ENCODE assay signal across 1 fruit fly cellular context in genomic region chr3R:24295556-24296465, dm6.
TF ChIP-seq lines count a peak whose summit lies in the region.

No protein-coding gene starts in this region.

TF ChIP-seq in whole organism, embryonic, 481 proteins besides CTCF, POLR2A, EP300 and RAD21 (continued from another document and continues in another):
- no peak for TF ChIP-seq pita (GFP tag; optimal IDR thresholded peaks at IDR 0.05; lab: Kevin White, UChicago)
- TF ChIP-seq Ptx1 (GFP tag; IDR thresholded peaks at IDR 0.05; lab: Robert Waterston, UW), result peak; percentile 85
- TF ChIP-seq HLHmδ (GFP tag; optimal IDR thresholded peaks at IDR 0.05; lab: Kevin White, UChicago), result no peak
- TF ChIP-seq salm (tag; optimal IDR thresholded peaks at IDR 0.05; lab: Kevin White, UChicago), result peak; percentile 47
- TF ChIP-seq CG18619 (GFP tag; optimal IDR thresholded peaks at IDR 0.05; lab: Kevin White, UChicago), result peak; percentile 73
- TF ChIP-seq vvl (GFP tag; IDR thresholded peaks at IDR 0.05; lab: Robert Waterston, UW), result peak; percentile 89
- peak; percentile 96 for TF ChIP-seq Med (GFP tag; lab: Kevin White, UChicago)
- no peak for TF ChIP-seq CG17912 (GFP tag; optimal IDR thresholded peaks at IDR 0.05; lab: Kevin White, UChicago)
- TF ChIP-seq lab (GFP tag; optimal IDR thresholded peaks at IDR 0.05; lab: Kevin White, UChicago), result peak; percentile 84
- peak; percentile 81 for TF ChIP-seq tin (GFP tag; optimal IDR thresholded peaks at IDR 0.05; lab: Kevin White, UChicago)
- TF ChIP-seq H15 (GFP tag; IDR thresholded peaks at IDR 0.05; lab: Robert Waterston, UW), result peak; percentile 68; the same call in 2 of the 3 replicates
- TF ChIP-seq TFAM (GFP tag; optimal IDR thresholded peaks at IDR 0.05; lab: Kevin White, UChicago), result peak; percentile 36
- TF ChIP-seq CG16779 (GFP tag; IDR thresholded peaks at IDR 0.05; lab: Robert Waterston, UW), result peak; percentile 75; the same call in 1 of the 2 replicates
- peak; percentile 37; the same call in 1 of the 2 replicates for TF ChIP-seq Oaz (GFP tag; IDR thresholded peaks at IDR 0.05; lab: Robert Waterston, UW)
- peak; percentile 72 for TF ChIP-seq CG32767 (GFP tag; IDR thresholded peaks at IDR 0.05; lab: Robert Waterston, UW)
- TF ChIP-seq Taf1 (GFP tag; IDR thresholded peaks at IDR 0.05; lab: Robert Waterston, UW), result peak; percentile 82
- peak; percentile 60 for TF ChIP-seq sug (tag; optimal IDR thresholded peaks at IDR 0.05; lab: Kevin White, UChicago)
- TF ChIP-seq bigmax (GFP tag; optimal IDR thresholded peaks at IDR 0.05; lab: Kevin White, UChicago), result no peak
- no peak for TF ChIP-seq Opbp (GFP tag; IDR thresholded peaks at IDR 0.05; lab: Robert Waterston, UW; ENCODE audit: partially characterized antibody)
- TF ChIP-seq CG13894 (tag; optimal IDR thresholded peaks at IDR 0.05; lab: Kevin White, UChicago), result no peak
- TF ChIP-seq H2.0 (GFP tag; IDR thresholded peaks at IDR 0.05; lab: Robert Waterston, UW), result peak; percentile 87
- peak; percentile 42 for TF ChIP-seq tx (GFP tag; optimal IDR thresholded peaks at IDR 0.05; lab: Kevin White, UChicago)
- TF ChIP-seq CG10565 (GFP tag; optimal IDR thresholded peaks at IDR 0.05; lab: Kevin White, UChicago), result no peak
- TF ChIP-seq CG7987 (GFP tag; optimal IDR thresholded peaks at IDR 0.05; lab: Kevin White, UChicago), result peak; percentile 63
- TF ChIP-seq jing (GFP tag; optimal IDR thresholded peaks at IDR 0.05; lab: Kevin White, UChicago), result peak; percentile 45
- peak; percentile 54 for TF ChIP-seq NC2β (GFP tag; optimal IDR thresholded peaks at IDR 0.05; lab: Kevin White, UChicago)
- peak; percentile 87 for TF ChIP-seq gem (tag; optimal IDR thresholded peaks at IDR 0.05; lab: Kevin White, UChicago)
- no peak for TF ChIP-seq CG2129 (GFP tag; IDR thresholded peaks at IDR 0.05; lab: Robert Waterston, UW; ENCODE audit: partially characterized antibody)
- TF ChIP-seq CG18262 (tag; optimal IDR thresholded peaks at IDR 0.05; lab: Kevin White, UChicago), result peak; percentile 81
- peak; percentile 64 for TF ChIP-seq ro (GFP tag; IDR thresholded peaks at IDR 0.05; lab: Robert Waterston, UW)
- peak; percentile 71 for TF ChIP-seq Atf6 (GFP tag; IDR thresholded peaks at IDR 0.05; lab: Robert Waterston, UW)
- TF ChIP-seq lbe (GFP tag; optimal IDR thresholded peaks at IDR 0.05; lab: Kevin White, UChicago), result peak; percentile 98
- TF ChIP-seq Xbp1 (GFP tag; optimal IDR thresholded peaks at IDR 0.05; lab: Kevin White, UChicago), result peak; percentile 80
- TF ChIP-seq wor (GFP tag; IDR thresholded peaks at IDR 0.05; lab: Robert Waterston, UW), result peak; percentile 44; the same call in 1 of the 2 replicates
- TF ChIP-seq E2f1 (GFP tag; IDR thresholded peaks at IDR 0.05; lab: Robert Waterston, UW), result peak; percentile 79
- no peak for TF ChIP-seq CG3995 (GFP tag; optimal IDR thresholded peaks at IDR 0.05; lab: Kevin White, UChicago)
- peak; percentile 46; the same call in 1 of the 2 replicates for TF ChIP-seq CG43689 (GFP tag; IDR thresholded peaks at IDR 0.05; lab: Robert Waterston, UW)
- peak; percentile 49 for TF ChIP-seq ERR (GFP tag; optimal IDR thresholded peaks at IDR 0.05; lab: Kevin White, UChicago)
- TF ChIP-seq Meics (GFP tag; optimal IDR thresholded peaks at IDR 0.05; lab: Kevin White, UChicago), result peak; percentile 5
- no peak for TF ChIP-seq CG34376 (GFP tag; optimal IDR thresholded peaks at IDR 0.05; lab: Kevin White, UChicago)
- TF ChIP-seq br (optimal IDR thresholded peaks at IDR 0.05; lab: Kevin White, UChicago), result no peak
- no peak for TF ChIP-seq Dll (GFP tag; IDR thresholded peaks at IDR 0.05; lab: Robert Waterston, UW; ENCODE audit: partially characterized antibody)
- TF ChIP-seq Side (GFP tag; optimal IDR thresholded peaks at IDR 0.05; lab: Kevin White, UChicago), result peak; percentile 58
- TF ChIP-seq CG17802 (tag; optimal IDR thresholded peaks at IDR 0.05; lab: Kevin White, UChicago), result peak; percentile 12
- TF ChIP-seq B-H2 (GFP tag; optimal IDR thresholded peaks at IDR 0.05; lab: Kevin White, UChicago), result peak; percentile 13
- TF ChIP-seq CG16815 (GFP tag; optimal IDR thresholded peaks at IDR 0.05; lab: Kevin White, UChicago), result peak; percentile 78
- peak; percentile 89 for TF ChIP-seq CG2120 (GFP tag; optimal IDR thresholded peaks at IDR 0.05; lab: Kevin White, UChicago)
- no peak for TF ChIP-seq CG4328 (GFP tag; optimal IDR thresholded peaks at IDR 0.05; lab: Kevin White, UChicago)
- peak; percentile 68 for TF ChIP-seq gsb (GFP tag; IDR thresholded peaks at IDR 0.05; lab: Robert Waterston, UW)
- TF ChIP-seq GATAe (GFP tag; conservative IDR thresholded peaks at IDR 0.05; lab: Robert Waterston, UW), result peak; percentile 41; the same call in 1 of the 2 replicates
- TF ChIP-seq CG10959 (GFP tag; IDR thresholded peaks at IDR 0.05; lab: Robert Waterston, UW), result peak; percentile 83
- TF ChIP-seq so (GFP tag; IDR thresholded peaks at IDR 0.05; lab: Robert Waterston, UW), result peak; percentile 87
- TF ChIP-seq da (GFP tag; optimal IDR thresholded peaks at IDR 0.05; lab: Kevin White, UChicago), result no peak
- peak; percentile 87 for TF ChIP-seq row (GFP tag; IDR thresholded peaks at IDR 0.05; lab: Robert Waterston, UW)
- TF ChIP-seq dan (GFP tag; IDR thresholded peaks at IDR 0.05; lab: Robert Waterston, UW), result peak; percentile 69
- TF ChIP-seq CG3847 (GFP tag; IDR thresholded peaks at IDR 0.05; lab: Robert Waterston, UW), result peak; percentile 73
- TF ChIP-seq bab2 (GFP tag; optimal IDR thresholded peaks at IDR 0.05; lab: Kevin White, UChicago), result peak; percentile 59
- TF ChIP-seq CG6854 (GFP tag; optimal IDR thresholded peaks at IDR 0.05; lab: Kevin White, UChicago), result no peak
- TF ChIP-seq HmgZ (tag; optimal IDR thresholded peaks at IDR 0.05; lab: Kevin White, UChicago), result peak; percentile 59
- peak; percentile 82 for TF ChIP-seq tgo (GFP tag; IDR thresholded peaks at IDR 0.05; lab: Robert Waterston, UW)
- TF ChIP-seq CG6683 (GFP tag; optimal IDR thresholded peaks at IDR 0.05; lab: Kevin White, UChicago), result no peak
- TF ChIP-seq zfh1 (GFP tag; IDR thresholded peaks at IDR 0.05; lab: Robert Waterston, UW), result peak; percentile 88
- TF ChIP-seq knrl (GFP tag; IDR thresholded peaks at IDR 0.05; lab: Robert Waterston, UW; ENCODE audit: partially characterized antibody), result no peak
- peak; percentile 81; the same call in 2 of the 3 replicates for TF ChIP-seq CG11695 (GFP tag; IDR thresholded peaks at IDR 0.05; lab: Robert Waterston, UW)
- TF ChIP-seq ash1 (GFP tag; optimal IDR thresholded peaks at IDR 0.05; lab: Kevin White, UChicago), result no peak
- peak; percentile 74 for TF ChIP-seq maf-S (GFP tag; optimal IDR thresholded peaks at IDR 0.05; lab: Kevin White, UChicago)
- peak; percentile 52 for TF ChIP-seq CG11398 (GFP tag; optimal IDR thresholded peaks at IDR 0.05; lab: Kevin White, UChicago)
- no peak for TF ChIP-seq emc (GFP tag; optimal IDR thresholded peaks at IDR 0.05; lab: Kevin White, UChicago)
- TF ChIP-seq CG4820 (GFP tag; optimal IDR thresholded peaks at IDR 0.05; lab: Kevin White, UChicago), result peak; percentile 77
- no peak for TF ChIP-seq tll (GFP tag; optimal IDR thresholded peaks at IDR 0.05; lab: Kevin White, UChicago)
- no peak for TF ChIP-seq unc-4 (GFP tag; IDR thresholded peaks at IDR 0.05; lab: Robert Waterston, UW; ENCODE audit: partially characterized antibody)
- peak; percentile 80 for TF ChIP-seq Dip3 (GFP tag; optimal IDR thresholded peaks at IDR 0.05; lab: Kevin White, UChicago)
- peak; percentile 58 for TF ChIP-seq CG12942 (GFP tag; optimal IDR thresholded peaks at IDR 0.05; lab: Kevin White, UChicago)
- peak; percentile 82 for TF ChIP-seq Chrac-16 (GFP tag; optimal IDR thresholded peaks at IDR 0.05; lab: Kevin White, UChicago)
- TF ChIP-seq trh (GFP tag; optimal IDR thresholded peaks at IDR 0.05; lab: Kevin White, UChicago), result peak; percentile 6
- TF ChIP-seq CkIIα-i1 (GFP tag; IDR thresholded peaks at IDR 0.05; lab: Robert Waterston, UW), result 0 out of 2 replicates have a peak, but pooled peaks have one; percentile 30
- TF ChIP-seq sr (GFP tag; IDR thresholded peaks at IDR 0.05; lab: Robert Waterston, UW), result no peak
- TF ChIP-seq Tbp (GFP tag; optimal IDR thresholded peaks at IDR 0.05; lab: Kevin White, UChicago), result no peak
- TF ChIP-seq CG18011 (GFP tag; optimal IDR thresholded peaks at IDR 0.05; lab: Kevin White, UChicago), result peak; percentile 52
- TF ChIP-seq CG11456 (GFP tag; IDR thresholded peaks at IDR 0.05; lab: Robert Waterston, UW), result peak; percentile 88
- TF ChIP-seq Ada2b (GFP tag; IDR thresholded peaks at IDR 0.05; lab: Robert Waterston, UW), result peak; percentile 87
- peak; percentile 62; the same call in 1 of the 3 replicates for TF ChIP-seq gce (GFP tag; IDR thresholded peaks at IDR 0.05; lab: Robert Waterston, UW)
- TF ChIP-seq ems (GFP tag; optimal IDR thresholded peaks at IDR 0.05; lab: Kevin White, UChicago), result peak; percentile 53
- no peak for TF ChIP-seq ftz-f1 (GFP tag; optimal IDR thresholded peaks at IDR 0.05; lab: Kevin White, UChicago)
- peak; percentile 67 for TF ChIP-seq fd96Cb (tag; optimal IDR thresholded peaks at IDR 0.05; lab: Kevin White, UChicago)
- TF ChIP-seq Fer3 (tag; optimal IDR thresholded peaks at IDR 0.05; lab: Kevin White, UChicago), result peak; percentile 78
- TF ChIP-seq CG1602 (GFP tag; optimal IDR thresholded peaks at IDR 0.05; lab: Kevin White, UChicago), result peak; percentile 76
- peak; percentile 51 for TF ChIP-seq Camta (GFP tag; optimal IDR thresholded peaks at IDR 0.05; lab: Kevin White, UChicago)
- peak; percentile 89 for TF ChIP-seq CG14014 (GFP tag; IDR thresholded peaks at IDR 0.05; lab: Robert Waterston, UW)
- TF ChIP-seq B-H1 (GFP tag; IDR thresholded peaks at IDR 0.05; lab: Robert Waterston, UW), result peak; percentile 69
- TF ChIP-seq CG12769 (tag; optimal IDR thresholded peaks at IDR 0.05; lab: Kevin White, UChicago), result peak; percentile 90
- TF ChIP-seq CG2202 (tag; optimal IDR thresholded peaks at IDR 0.05; lab: Kevin White, UChicago), result peak; percentile 52
- peak; percentile 72 for TF ChIP-seq oc (tag; optimal IDR thresholded peaks at IDR 0.05; lab: Kevin White, UChicago)
- TF ChIP-seq CG42726 (GFP tag; IDR thresholded peaks at IDR 0.05; lab: Robert Waterston, UW; ENCODE audit: partially characterized antibody), result no peak
- peak; percentile 64 for TF ChIP-seq kay (GFP tag; optimal IDR thresholded peaks at IDR 0.05; lab: Kevin White, UChicago)
- peak; percentile 81 for TF ChIP-seq dmrt99B (tag; optimal IDR thresholded peaks at IDR 0.05; lab: Kevin White, UChicago)
- peak; percentile 71 for TF ChIP-seq Fer1 (GFP tag; optimal IDR thresholded peaks at IDR 0.05; lab: Kevin White, UChicago)
- peak; percentile 58 for TF ChIP-seq CG11723 (GFP tag; optimal IDR thresholded peaks at IDR 0.05; lab: Kevin White, UChicago)
- TF ChIP-seq Hr39 (optimal IDR thresholded peaks at IDR 0.05; lab: Kevin White, UChicago), result no peak
- TF ChIP-seq E2f2 (GFP tag; IDR thresholded peaks at IDR 0.05; lab: Robert Waterston, UW), result peak; percentile 61
- peak; percentile 50 for TF ChIP-seq Mad (GFP tag; optimal IDR thresholded peaks at IDR 0.05; lab: Kevin White, UChicago)
- peak; percentile 70 for TF ChIP-seq CG11085 (GFP tag; IDR thresholded peaks at IDR 0.05; lab: Robert Waterston, UW)
- TF ChIP-seq ttk (GFP tag; IDR thresholded peaks at IDR 0.05; lab: Robert Waterston, UW), result peak; percentile 60
- TF ChIP-seq pan (optimal IDR thresholded peaks at IDR 0.05; lab: Kevin White, UChicago), result no peak
- TF ChIP-seq pan (GFP tag; optimal IDR thresholded peaks at IDR 0.05 in 1 of 2, IDR thresholded peaks at IDR 0.05 in 1 of 2), result peak in 1 of 2 experiments; percentile 88
- no peak for TF ChIP-seq Hr78 (GFP tag; optimal IDR thresholded peaks at IDR 0.05; lab: Kevin White, UChicago)
- TF ChIP-seq CG1792 (GFP tag; optimal IDR thresholded peaks at IDR 0.05; lab: Kevin White, UChicago), result peak; percentile 60
- TF ChIP-seq CG17186 (GFP tag; optimal IDR thresholded peaks at IDR 0.05; lab: Kevin White, UChicago), result no peak
- peak; percentile 22 for TF ChIP-seq CG31388 (GFP tag; optimal IDR thresholded peaks at IDR 0.05; lab: Kevin White, UChicago)
- TF ChIP-seq Bteb2 (GFP tag; optimal IDR thresholded peaks at IDR 0.05; lab: Kevin White, UChicago), result peak; percentile 73
- TF ChIP-seq HHEX (GFP tag; optimal IDR thresholded peaks at IDR 0.05; lab: Kevin White, UChicago), result no peak
- TF ChIP-seq CG33557 (GFP tag; optimal IDR thresholded peaks at IDR 0.05; lab: Kevin White, UChicago), result peak; percentile 81
- no peak for TF ChIP-seq abd-A (tag; optimal IDR thresholded peaks at IDR 0.05; lab: Kevin White, UChicago)
- TF ChIP-seq CG1647 (GFP tag; optimal IDR thresholded peaks at IDR 0.05; lab: Kevin White, UChicago), result peak; percentile 40
- no peak for TF ChIP-seq Kr (GFP tag; optimal IDR thresholded peaks at IDR 0.05; lab: Kevin White, UChicago)
- TF ChIP-seq CG4854 (GFP tag; optimal IDR thresholded peaks at IDR 0.05; lab: Kevin White, UChicago), result peak; percentile 56
- peak; percentile 77 for TF ChIP-seq Dek (tag; optimal IDR thresholded peaks at IDR 0.05; lab: Kevin White, UChicago)
- TF ChIP-seq BEAF-32 (GFP tag; optimal IDR thresholded peaks at IDR 0.05; lab: Kevin White, UChicago), result no peak
- TF ChIP-seq scrt (GFP tag; optimal IDR thresholded peaks at IDR 0.05; lab: Kevin White, UChicago), result peak; percentile 73
- TF ChIP-seq unpg (GFP tag; optimal IDR thresholded peaks at IDR 0.05; lab: Kevin White, UChicago), result peak; percentile 87
- peak; percentile 11 for TF ChIP-seq Sry-δ (GFP tag; optimal IDR thresholded peaks at IDR 0.05; lab: Kevin White, UChicago)
- TF ChIP-seq sc (optimal IDR thresholded peaks at IDR 0.05; lab: Kevin White, UChicago), result no peak
- peak; percentile 22 for TF ChIP-seq sc (GFP tag; optimal IDR thresholded peaks at IDR 0.05; lab: Kevin White, UChicago)
- TF ChIP-seq BtbVII (GFP tag; optimal IDR thresholded peaks at IDR 0.05; lab: Kevin White, UChicago), result peak; percentile 69
- peak; percentile 55 for TF ChIP-seq CG8089 (GFP tag; optimal IDR thresholded peaks at IDR 0.05; lab: Kevin White, UChicago)
- TF ChIP-seq inv (GFP tag; IDR thresholded peaks at IDR 0.05; lab: Robert Waterston, UW; ENCODE audit: partially characterized antibody), result no peak
- TF ChIP-seq CG7786 (GFP tag; optimal IDR thresholded peaks at IDR 0.05; lab: Kevin White, UChicago), result peak; percentile 71
- peak; percentile 74 for TF ChIP-seq phol (tag; optimal IDR thresholded peaks at IDR 0.05; lab: Kevin White, UChicago)
- TF ChIP-seq CG10654 (GFP tag; optimal IDR thresholded peaks at IDR 0.05; lab: Kevin White, UChicago), result no peak
- peak; percentile 60 for TF ChIP-seq CG18764 (GFP tag; optimal IDR thresholded peaks at IDR 0.05; lab: Kevin White, UChicago)
- no peak for TF ChIP-seq Ets97D (GFP tag; optimal IDR thresholded peaks at IDR 0.05; lab: Kevin White, UChicago)
- TF ChIP-seq CG5245 (GFP tag; optimal IDR thresholded peaks at IDR 0.05; lab: Kevin White, UChicago), result peak; percentile 66
